Worm (Caenorhabditis elegans) whole organism, L2 larva: ENCODE measurements around the gene mboa-3.

Experiments
- C34F6.9 ChIP-seq: fragments of 150-350 bp; optimal IDR thresholded peaks from 2 replicates; lab custom pipeline; 2014; ENCODE audit warnings: missing biosample characterization, missing genetic modification characterization
- alr-1 ChIP-seq: fragments of 150-350 bp; optimal IDR thresholded peaks from 2 replicates; lab custom pipeline; 2014; ENCODE audit warnings: missing biosample characterization, missing genetic modification characterization
- blmp-1 ChIP-seq: sonication (generic microtip); optimal IDR thresholded peaks from 2 replicates; lab custom pipeline; 2017; ENCODE audit warnings: missing genetic modification characterization, mild to moderate bottlenecking, missing compliant biosample characterization, antibody characterized with exemption, moderate library complexity; ENCODE audit not compliant: insufficient read depth
- ceh-16 ChIP-seq: fragments of 150-350 bp; optimal IDR thresholded peaks from 2 replicates; lab custom pipeline; 2014; ENCODE audit warnings: missing biosample characterization, missing genetic modification characterization
- dmd-4 ChIP-seq: sonication (generic microtip); optimal IDR thresholded peaks from 2 replicates; lab custom pipeline; 2017; ENCODE audit warnings: missing biosample characterization, missing genetic modification characterization
- elt-1 ChIP-seq: fragments of 150-350 bp; optimal IDR thresholded peaks from 2 replicates; lab custom pipeline; 2014; ENCODE audit warnings: missing biosample characterization, missing genetic modification characterization
- fos-1 ChIP-seq: fragments of 150-350 bp; optimal IDR thresholded peaks from 2 replicates; lab custom pipeline; 2014; ENCODE audit warnings: missing biosample characterization, missing genetic modification characterization
- lin-13 ChIP-seq: fragments of 150-350 bp; optimal IDR thresholded peaks from 2 replicates; lab custom pipeline; 2014; ENCODE audit warnings: missing biosample characterization, missing genetic modification reagents, missing genetic modification characterization
- lin-39 ChIP-seq: fragments of 150-350 bp; optimal IDR thresholded peaks from 2 replicates; lab custom pipeline; 2014; ENCODE audit warnings: missing biosample characterization, missing genetic modification reagents, missing genetic modification characterization
- lsy-2 ChIP-seq, 2 experiments: fragments of 150-350 bp in 1 of 2; sonication (generic microtip) in 1 of 2; optimal IDR thresholded peaks; 2 replicates each; lab custom pipeline; 2014 to 2017; ENCODE audit warnings: missing biosample characterization in 2 of 2, missing genetic modification characterization in 2 of 2
- mab-5 ChIP-seq: fragments of 150-350 bp; optimal IDR thresholded peaks from 2 replicates; lab custom pipeline; 2014; ENCODE audit warnings: missing biosample characterization, missing genetic modification characterization
- nhr-12 ChIP-seq: fragments of 150-350 bp; optimal IDR thresholded peaks from 2 replicates; lab custom pipeline; 2014; ENCODE audit warnings: missing biosample characterization, missing genetic modification characterization
- nhr-237 ChIP-seq: fragments of 150-350 bp; optimal IDR thresholded peaks from 2 replicates; lab custom pipeline; 2014; ENCODE audit warnings: missing biosample characterization, missing genetic modification characterization
- nhr-25 ChIP-seq: fragments of 150-350 bp; sonication (generic microtip); optimal IDR thresholded peaks from 3 replicates; lab custom pipeline; 2014; ENCODE audit warnings: missing biosample characterization, missing genetic modification characterization
- nhr-6 ChIP-seq: fragments of 150-350 bp; optimal IDR thresholded peaks from 2 replicates; lab custom pipeline; 2014; ENCODE audit warnings: missing biosample characterization, missing genetic modification characterization
- sem-4 ChIP-seq: fragments of 150-350 bp; optimal IDR thresholded peaks from 2 replicates; lab custom pipeline; 2014; ENCODE audit warnings: missing biosample characterization, missing genetic modification reagents, missing genetic modification characterization
- skn-1 ChIP-seq: sonication (generic microtip); optimal IDR thresholded peaks from 2 replicates; lab custom pipeline; 2017; ENCODE audit warnings: missing biosample characterization, missing genetic modification characterization
- sma-3 ChIP-seq: sonication (generic microtip); optimal IDR thresholded peaks from 2 replicates; lab custom pipeline; 2016; ENCODE audit warnings: missing genetic modification reagents, missing genetic modification characterization, missing compliant biosample characterization
- unc-39 ChIP-seq: fragments of 150-350 bp; optimal IDR thresholded peaks from 2 replicates; lab custom pipeline; 2014; ENCODE audit warnings: missing biosample characterization, missing genetic modification characterization
- ztf-4 ChIP-seq: fragments of 150-350 bp; optimal IDR thresholded peaks from 2 replicates; lab custom pipeline; 2014; ENCODE audit warnings: missing biosample characterization, missing genetic modification characterization

Gene mboa-3

ce11 chrX:5475164-5475576 lies 47.4 kb downstream of the mboa-3 start (continued):
- TF ChIP-seq nhr-12 = no peak
- TF ChIP-seq lsy-2 (tag; optimal IDR thresholded peaks at IDR 0.05; lab: Kevin White, UChicago) = peak in 1 of 2 experiments; percentile 51
- TF ChIP-seq mab-5 = no peak
- TF ChIP-seq ztf-4 (tag; lab: Kevin White, UChicago) = no peak
- no peak for TF ChIP-seq unc-39 (tag; lab: Kevin White, UChicago)
- peak; percentile 82 for TF ChIP-seq ceh-16
- TF ChIP-seq sma-3 (GFP tag; lab: Kevin White, UChicago) = peak; percentile 85
- no peak for TF ChIP-seq elt-1 (tag; lab: Kevin White, UChicago)
- TF ChIP-seq lin-39 = no peak
- no peak for TF ChIP-seq nhr-237
- peak; percentile 81 for TF ChIP-seq blmp-1 (tag; lab: Kevin White, UChicago)
- peak; percentile 70 for TF ChIP-seq nhr-6 (tag; lab: Kevin White, UChicago)
- peak; percentile 85 for TF ChIP-seq fos-1 (tag; lab: Kevin White, UChicago)
- TF ChIP-seq skn-1 (tag; lab: Kevin White, UChicago) = no peak
- peak; percentile 25 for TF ChIP-seq lin-13 (GFP tag; lab: Kevin White, UChicago)
- no peak for TF ChIP-seq dmd-4
- peak; percentile 87 for TF ChIP-seq nhr-25 (tag; lab: Kevin White, UChicago)
- peak; percentile 42 for TF ChIP-seq sem-4 (tag; lab: Kevin White, UChicago)
- no peak for TF ChIP-seq alr-1 (tag; lab: Kevin White, UChicago)
- TF ChIP-seq C34F6.9 (tag; lab: Kevin White, UChicago) = peak; percentile 62

ce11 chrX:5470111-5470745 lies 52.4 kb downstream of the mboa-3 start:
- TF ChIP-seq blmp-1 (tag; lab: Kevin White, UChicago) (peak; percentile 4), ceh-16 (no peak)
